Fruit fly (Drosophila melanogaster) whole organism, wandering third instar larva: Measurements from ENCODE around the gene fru.

Experiments used
- Jra ChIP-seq: sonication (Bioruptor generic); optimal IDR thresholded peaks from 2 replicates; lab custom pipeline; 2016; ENCODE audit warnings: missing biosample characterization, missing genetic modification characterization
- OdsH ChIP-seq: fragments of 200-800 bp; sonication (Bioruptor generic); optimal IDR thresholded peaks from 2 replicates; lab custom pipeline; 2016; ENCODE audit warnings: missing biosample characterization, mild to moderate bottlenecking, missing genetic modification characterization
- Rel ChIP-seq, 2 experiments: fragments of 200-800 bp; sonication (Bioruptor generic) in 1 of 2; optimal IDR thresholded peaks; 2 replicates in 1 of 2; 3 replicates in 1 of 2; lab custom pipeline; 2016 to 2019; ENCODE audit warnings: mild to moderate bottlenecking in 2 of 2, missing biosample characterization in 2 of 2, missing genetic modification characterization in 2 of 2, moderate library complexity in 1 of 2
- br ChIP-seq: fragments of 200-800 bp; sonication (Bioruptor generic); optimal IDR thresholded peaks from 2 replicates; lab custom pipeline; 2016; ENCODE audit warnings: missing biosample characterization, missing genetic modification characterization
- dl ChIP-seq, 2 experiments: fragments of 175-275, 200-275 bp in 1 of 2; fragments of 200-275 bp in 1 of 2; sonication (Bioruptor generic); optimal IDR thresholded peaks; lab custom pipeline; 2018; ENCODE audit warnings: mild to moderate bottlenecking in 2 of 2, missing biosample characterization in 2 of 2, missing genetic modification characterization in 2 of 2, moderate library complexity in 2 of 2; ENCODE audit not compliant: partially characterized antibody in 2 of 2, insufficient read depth in 1 of 2
- dmrt93B ChIP-seq: fragments of 200-800 bp; sonication (Bioruptor generic); optimal IDR thresholded peaks from 2 replicates; lab custom pipeline; 2018; ENCODE audit warnings: missing biosample characterization, mild to moderate bottlenecking, missing genetic modification characterization
- dsf ChIP-seq: sonication (Bioruptor generic); optimal IDR thresholded peaks from 2 replicates; lab custom pipeline; 2016; ENCODE audit warnings: missing biosample characterization, missing genetic modification characterization, borderline replicate concordance
- rgr ChIP-seq: fragments of 200-800 bp; sonication (Bioruptor generic); optimal IDR thresholded peaks from 3 replicates; lab custom pipeline; 2016; ENCODE audit warnings: missing biosample characterization, mild to moderate bottlenecking, missing genetic modification characterization
- sage ChIP-seq: fragments of 200-800 bp; sonication (Bioruptor generic); optimal IDR thresholded peaks from 2 replicates; lab custom pipeline; 2016; ENCODE audit warnings: missing biosample characterization, mild to moderate bottlenecking, missing genetic modification characterization

DNA sequence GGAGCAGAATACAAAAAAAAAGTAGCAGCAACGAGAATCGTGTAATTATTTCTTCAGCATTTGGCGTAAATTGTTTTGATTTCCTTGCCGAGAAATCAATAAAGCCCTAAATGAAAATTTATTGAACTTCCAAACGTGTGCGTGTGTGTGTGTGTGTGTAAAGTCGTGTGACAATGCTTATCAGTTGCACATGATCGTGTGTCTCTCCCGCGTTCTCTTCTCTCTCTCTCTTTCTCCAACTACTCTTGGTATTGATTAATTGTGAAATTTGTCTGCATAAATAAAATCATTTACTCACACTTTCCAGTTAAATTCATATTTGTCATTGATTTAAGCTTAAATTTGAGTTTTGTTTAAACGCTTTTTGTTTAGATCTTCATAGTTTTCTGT, 39.2 kb upstream of the fru start:
- TF ChIP-seq Rel (GFP tag; optimal IDR thresholded peaks at IDR 0.05; lab: Kevin White, UChicago) (no peak), Rel (tag; optimal IDR thresholded peaks at IDR 0.05; lab: Kevin White, UChicago) (no peak), br (GFP tag; lab: Kevin White, UChicago) (no peak), sage (GFP tag; lab: Kevin White, UChicago) (no peak), dl (GFP tag; optimal IDR thresholded peaks at IDR 0.05; lab: Kevin White, UChicago; ENCODE audit: insufficient read depth in 1 of 2, partially characterized antibody in 2 of 2) (no peak), Jra (no peak), rgr (no peak), dsf (no peak), OdsH (no peak), dmrt93B (GFP tag; lab: Kevin White, UChicago) (no peak)
